Fruit fly (Drosophila melanogaster) whole organism, embryonic: ENCODE measurements around the gene Prp39.

Experiments
- Abd-B ChIP-seq: fragments of 200-800 bp; sonication (Bioruptor generic); optimal IDR thresholded peaks from 2 replicates; lab custom pipeline; 2018; ENCODE audit warnings: missing biosample characterization, mild to moderate bottlenecking, missing genetic modification characterization, moderate library complexity
- Asciz ChIP-seq: fragments of 200-800 bp; sonication (Bioruptor generic); optimal IDR thresholded peaks from 2 replicates; lab custom pipeline; 2017; ENCODE audit warnings: missing biosample characterization, mild to moderate bottlenecking, missing genetic modification characterization, missing genetic modification reagents
- B-H1 ChIP-seq: fragments of 200-800 bp; sonication (Bioruptor generic); IDR thresholded peaks from 3 replicates; pipeline ENCODE4 v1.3.6; 2022; ENCODE audit warnings: missing biosample characterization, missing genetic modification characterization
- CG12769 ChIP-seq: fragments of 200-800 bp; sonication (Bioruptor generic); optimal IDR thresholded peaks from 2 replicates; lab custom pipeline; 2019; ENCODE audit warnings: missing biosample characterization, mild to moderate bottlenecking, missing genetic modification characterization, moderate library complexity
- CG13624 ChIP-seq: fragments of 200-800 bp; sonication (Bioruptor generic); optimal IDR thresholded peaks from 2 replicates; lab custom pipeline; 2016; ENCODE audit warnings: missing biosample characterization, missing genetic modification characterization
- CG13894 ChIP-seq: fragments of 200-800 bp; sonication (Bioruptor generic); optimal IDR thresholded peaks from 3 replicates; lab custom pipeline; 2018; ENCODE audit warnings: missing biosample characterization, mild to moderate bottlenecking, missing genetic modification characterization, moderate library complexity
- CG14050 ChIP-seq: fragments of 200-800 bp; sonication (Bioruptor generic); IDR thresholded peaks from 3 replicates; pipeline ENCODE4 v1.3.6; 2022; ENCODE audit warnings: missing biosample characterization, missing genetic modification characterization
- CG14441 ChIP-seq: fragments of 200-800 bp; sonication (Bioruptor generic); IDR thresholded peaks from 2 replicates; pipeline ENCODE4 v1.3.6; 2022; ENCODE audit warnings: missing biosample characterization, missing genetic modification characterization
- CG15011 ChIP-seq: fragments of 200-800 bp; sonication (Bioruptor generic); optimal IDR thresholded peaks from 3 replicates; lab custom pipeline; 2018; ENCODE audit warnings: missing biosample characterization, mild to moderate bottlenecking, missing genetic modification characterization
- CG16813 ChIP-seq: fragments of 200-800 bp; sonication (Bioruptor generic); IDR thresholded peaks from 3 replicates; pipeline ENCODE4 v1.3.6; 2022; ENCODE audit warnings: missing biosample characterization, missing genetic modification characterization; ENCODE audit not compliant: partially characterized antibody
- CG17359 ChIP-seq: fragments of 200-800 bp; sonication (Bioruptor generic); optimal IDR thresholded peaks from 3 replicates; lab custom pipeline; 2018; ENCODE audit warnings: missing biosample characterization, mild to moderate bottlenecking, missing genetic modification characterization, moderate library complexity
- CG2199 ChIP-seq: fragments of 200-800 bp; sonication (Bioruptor generic); IDR thresholded peaks from 3 replicates; pipeline ENCODE4 v1.3.6; 2022; ENCODE audit warnings: missing biosample characterization, missing genetic modification characterization
- CG30431 ChIP-seq: fragments of 200-800 bp; sonication (Bioruptor generic); optimal IDR thresholded peaks from 2 replicates; lab custom pipeline; 2017; ENCODE audit warnings: missing biosample characterization, missing genetic modification characterization
- CG31441 ChIP-seq: fragments of 200-800 bp; sonication (Bioruptor generic); IDR thresholded peaks from 2 replicates; pipeline ENCODE4 v1.3.6; 2022; ENCODE audit warnings: missing biosample characterization, missing genetic modification characterization
- CG32767 ChIP-seq: fragments of 200-800 bp; sonication (Bioruptor generic); IDR thresholded peaks from 2 replicates; pipeline ENCODE4 v1.3.6; 2022; ENCODE audit warnings: missing biosample characterization, missing genetic modification characterization
- CG3726 ChIP-seq: fragments of 200-800 bp; sonication (Bioruptor generic); IDR thresholded peaks from 3 replicates; pipeline ENCODE4, ENCODE4 v1.3.6; 2022; ENCODE audit warnings: missing biosample characterization, missing genetic modification characterization
- CG42726 ChIP-seq: fragments of 200-800 bp; sonication (Bioruptor generic); IDR thresholded peaks from 2 replicates; pipeline ENCODE4 v1.3.6; 2022; ENCODE audit warnings: missing biosample characterization, missing genetic modification characterization; ENCODE audit not compliant: partially characterized antibody
- CG4730 ChIP-seq: fragments of 200-800 bp; sonication (Bioruptor generic); IDR thresholded peaks from 2 replicates; pipeline ENCODE4 v1.3.6; 2022; ENCODE audit warnings: missing biosample characterization, missing genetic modification characterization
- CG4820 ChIP-seq: fragments of 200-800 bp; sonication (Bioruptor generic); optimal IDR thresholded peaks from 3 replicates; lab custom pipeline; 2016; ENCODE audit warnings: missing biosample characterization, missing genetic modification characterization
- CG5953 ChIP-seq: fragments of 200-800 bp; sonication (Bioruptor generic); IDR thresholded peaks from 2 replicates; pipeline ENCODE4 v1.3.6; 2022; ENCODE audit warnings: missing biosample characterization, missing genetic modification characterization
- CG7372 ChIP-seq: fragments of 200-800 bp; sonication (Bioruptor generic); IDR thresholded peaks from 2 replicates; pipeline ENCODE4 v1.3.6; 2022; ENCODE audit warnings: missing biosample characterization, missing genetic modification characterization
- CG7556 ChIP-seq: fragments of 200-800 bp; sonication (Bioruptor generic); optimal IDR thresholded peaks from 2 replicates; lab custom pipeline; 2017; ENCODE audit warnings: missing biosample characterization, mild to moderate bottlenecking, missing genetic modification characterization
- CG8089 ChIP-seq: fragments of 200-800 bp; sonication (Bioruptor generic); optimal IDR thresholded peaks from 3 replicates; lab custom pipeline; 2016; ENCODE audit warnings: missing biosample characterization, missing genetic modification characterization
- CG9215 ChIP-seq: fragments of 200-800 bp; sonication (Bioruptor generic); IDR thresholded peaks from 2 replicates; pipeline ENCODE4 v1.3.6; 2022; ENCODE audit warnings: missing biosample characterization, missing genetic modification characterization
- Dad ChIP-seq: fragments of 200-800 bp; sonication (Bioruptor generic); optimal IDR thresholded peaks from 3 replicates; lab custom pipeline; 2016; ENCODE audit warnings: missing biosample characterization, missing genetic modification characterization
- Dbx ChIP-seq: fragments of 200-800 bp; sonication (Bioruptor generic); IDR thresholded peaks from 3 replicates; pipeline ENCODE4 v1.3.6; 2022; ENCODE audit warnings: missing biosample characterization, missing genetic modification characterization
- Dip2 ChIP-seq: fragments of 200-800 bp; sonication (Bioruptor generic); IDR thresholded peaks from 2 replicates; pipeline ENCODE4 v1.3.6; 2022; ENCODE audit warnings: missing biosample characterization, missing genetic modification characterization
- Ets65A ChIP-seq: fragments of 200-800 bp; sonication (Bioruptor generic); peaks from one replicate; lab custom pipeline; 2016; ENCODE audit warnings: missing biosample characterization, missing genetic modification characterization
- Hr51 ChIP-seq, 2 experiments: fragments of 200-800 bp; sonication (Bioruptor generic); optimal IDR thresholded peaks; 2 replicates in 1 of 2; 3 replicates in 1 of 2; lab custom pipeline; 2016 to 2018; ENCODE audit warnings: missing biosample characterization in 2 of 2, missing genetic modification characterization in 2 of 2, mild to moderate bottlenecking in 1 of 2, moderate library complexity in 1 of 2
- Hr78 ChIP-seq, 2 experiments: fragments of 200-800 bp in 1 of 2; fragments of >200 bp in 1 of 2; sonication (Bioruptor generic) in 1 of 2; optimal IDR thresholded peaks; 2 replicates each; lab custom pipeline; 2017 to 2019; ENCODE audit warnings: missing biosample characterization in 2 of 2, missing genetic modification characterization in 2 of 2, mild to moderate bottlenecking in 1 of 2, moderate library complexity in 1 of 2
- Hsf ChIP-seq: fragments of 200-800 bp; sonication (Bioruptor generic); optimal IDR thresholded peaks from 3 replicates; lab custom pipeline; 2016; ENCODE audit warnings: missing biosample characterization, missing genetic modification characterization
- Ssrp ChIP-seq: fragments of 200-800 bp; sonication (Bioruptor generic); optimal IDR thresholded peaks from 2 replicates; lab custom pipeline; 2018; ENCODE audit warnings: missing biosample characterization, mild to moderate bottlenecking, missing genetic modification characterization, moderate library complexity
- Vsx1 ChIP-seq: fragments of 200-800 bp; sonication (Bioruptor generic); optimal IDR thresholded peaks from 2 replicates; lab custom pipeline; 2017; ENCODE audit warnings: missing biosample characterization, mild to moderate bottlenecking, missing genetic modification characterization, missing genetic modification reagents
- ase ChIP-seq: fragments of 200-800 bp; sonication (Bioruptor generic); IDR thresholded peaks from 3 replicates; pipeline ENCODE4 v1.3.6; 2022; ENCODE audit warnings: missing biosample characterization, missing genetic modification characterization
- az2 ChIP-seq: fragments of 200-800 bp; sonication (Bioruptor generic); optimal IDR thresholded peaks from 3 replicates; lab custom pipeline; 2016; ENCODE audit warnings: missing biosample characterization, missing genetic modification characterization
- bigmax ChIP-seq: fragments of 200-800 bp; sonication (Bioruptor generic); optimal IDR thresholded peaks from 2 replicates; lab custom pipeline; 2018; ENCODE audit warnings: missing biosample characterization, mild to moderate bottlenecking, missing genetic modification characterization
- gem ChIP-seq: fragments of 200-800 bp; sonication (Bioruptor generic); optimal IDR thresholded peaks from 2 replicates; lab custom pipeline; 2019; ENCODE audit warnings: missing biosample characterization, mild to moderate bottlenecking, missing genetic modification characterization, moderate library complexity
- hth ChIP-seq: fragments of >200 bp; optimal IDR thresholded peaks from 2 replicates; lab custom pipeline; 2017; ENCODE audit warnings: inconsistent platforms
- kay ChIP-seq: fragments of 200-800 bp; sonication (Bioruptor generic); optimal IDR thresholded peaks from 2 replicates; lab custom pipeline; 2016; ENCODE audit warnings: missing biosample characterization, missing genetic modification characterization
- ken ChIP-seq: fragments of 200-800 bp; sonication (Bioruptor generic); IDR thresholded peaks from 3 replicates; pipeline ENCODE4 v1.3.6; 2022; ENCODE audit warnings: missing biosample characterization, missing genetic modification characterization
- kni ChIP-seq: fragments of 200-800 bp; sonication (Bioruptor generic); optimal IDR thresholded peaks from 3 replicates; lab custom pipeline; 2017; ENCODE audit warnings: mild to moderate bottlenecking, missing biosample characterization, missing genetic modification reagents, missing genetic modification characterization
- lbe ChIP-seq: fragments of 200-800 bp; sonication (Bioruptor generic); optimal IDR thresholded peaks from 2 replicates; lab custom pipeline; 2016; ENCODE audit warnings: missing biosample characterization, mild to moderate bottlenecking, missing genetic modification characterization
- maf-S ChIP-seq: fragments of 200-800 bp; sonication (Bioruptor generic); optimal IDR thresholded peaks from 2 replicates; lab custom pipeline; 2016; ENCODE audit warnings: missing biosample characterization, missing genetic modification characterization
- sc ChIP-seq, 3 experiments: fragments of >200 bp in 2 of 3; fragments of 200-800 bp in 1 of 3; sonication (Bioruptor generic) in 1 of 3; optimal IDR thresholded peaks; 2 replicates in 2 of 3; 3 replicates in 1 of 3; lab custom pipeline; 2017; ENCODE audit warnings: mild to moderate bottlenecking in 1 of 3, missing biosample characterization in 1 of 3, missing genetic modification characterization in 1 of 3, missing genetic modification reagents in 1 of 3
- sug ChIP-seq: fragments of 200-800 bp; optimal IDR thresholded peaks from 2 replicates; lab custom pipeline; 2019; ENCODE audit warnings: missing biosample characterization, mild to moderate bottlenecking, missing genetic modification characterization, moderate library complexity
- tll ChIP-seq, 2 experiments: fragments of 200-800 bp in 1 of 2; fragments of >200 bp in 1 of 2; sonication (Bioruptor generic) in 1 of 2; optimal IDR thresholded peaks; 2 replicates each; lab custom pipeline; 2017 to 2019; ENCODE audit warnings: missing biosample characterization in 2 of 2, missing genetic modification characterization in 2 of 2, mild to moderate bottlenecking in 1 of 2, moderate library complexity in 1 of 2
- usp ChIP-seq: fragments of >200 bp; optimal IDR thresholded peaks from 2 replicates; lab custom pipeline; 2017; ENCODE audit warnings: missing biosample characterization, missing genetic modification characterization
- zfh1 ChIP-seq: fragments of 200-800 bp; sonication (Bioruptor generic); IDR thresholded peaks from 3 replicates; pipeline ENCODE4 v1.3.6; 2022; ENCODE audit warnings: missing biosample characterization, missing genetic modification characterization

Prp39 gene

dm6 chr3R:28806402-28806801, 5.5 kb upstream of the Prp39 start, which contains the start of gene CheB98a:
Gene CheB98a, plus strand, starts transcription at chr3R:28806702.
- TF ChIP-seq CG14441 (no peak), B-H1 (GFP tag; lab: Robert Waterston, UW) (no peak), Dad (GFP tag; lab: Kevin White, UChicago) (no peak), CG31441 (GFP tag; lab: Robert Waterston, UW) (no peak)

dm6 chr3R:28810942-28811676, 793 bp upstream of the Prp39 start, which contains the start of gene wdn:
Gene wdn, minus strand, starts transcription at chr3R:28811337.
- TF ChIP-seq Ets65A (GFP tag; lab: Kevin White, UChicago) (peak; percentile 69), CG16813 (GFP tag; lab: Robert Waterston, UW) (0 out of 3 replicates have a peak, but pooled peaks have one; percentile 28), Hr78 (GFP tag; optimal IDR thresholded peaks at IDR 0.05; lab: Kevin White, UChicago) (no peak), kay (GFP tag; lab: Kevin White, UChicago) (no peak), Dbx (GFP tag; lab: Robert Waterston, UW) (peak; percentile 53; the same call in 1 of the 3 replicates), lbe (GFP tag; lab: Kevin White, UChicago) (no peak), Asciz (GFP tag; lab: Kevin White, UChicago) (no peak), zfh1 (GFP tag; lab: Robert Waterston, UW) (no peak), sc (optimal IDR thresholded peaks at IDR 0.05; lab: Kevin White, UChicago) (no peak), sc (GFP tag; optimal IDR thresholded peaks at IDR 0.05; lab: Kevin White, UChicago) (no peak), az2 (GFP tag; lab: Kevin White, UChicago) (no peak), CG4820 (GFP tag; lab: Kevin White, UChicago) (no peak), CG7372 (GFP tag; lab: Robert Waterston, UW) (no peak), CG4730 (no peak), CG17359 (tag; lab: Kevin White, UChicago) (no peak), CG15011 (no peak), kni (GFP tag; lab: Kevin White, UChicago) (no peak), Vsx1 (GFP tag; lab: Kevin White, UChicago) (no peak), ken (GFP tag; lab: Robert Waterston, UW) (no peak), gem (tag; lab: Kevin White, UChicago) (no peak), CG13624 (GFP tag; lab: Kevin White, UChicago) (peak; percentile 59), CG14050 (GFP tag; lab: Robert Waterston, UW) (no peak), CG5953 (GFP tag; lab: Robert Waterston, UW) (no peak), tll (GFP tag; optimal IDR thresholded peaks at IDR 0.05; lab: Kevin White, UChicago) (no peak), usp (GFP tag; lab: Kevin White, UChicago) (no peak), sug (tag; lab: Kevin White, UChicago) (peak; percentile 34), CG32767 (GFP tag; lab: Robert Waterston, UW) (no peak), Abd-B (GFP tag; lab: Kevin White, UChicago) (no peak), CG30431 (no peak), CG7556 (GFP tag; lab: Kevin White, UChicago) (no peak), Dip2 (GFP tag; lab: Robert Waterston, UW) (no peak), Hr51 (GFP tag; optimal IDR thresholded peaks at IDR 0.05; lab: Kevin White, UChicago) (no peak), Hsf (GFP tag; lab: Kevin White, UChicago) (no peak), hth (no peak), Ssrp (tag; lab: Kevin White, UChicago) (no peak), CG8089 (GFP tag; lab: Kevin White, UChicago) (no peak), CG9215 (GFP tag; lab: Robert Waterston, UW) (no peak), CG13894 (no peak), bigmax (GFP tag; lab: Kevin White, UChicago) (peak; percentile 91), CG12769 (tag; lab: Kevin White, UChicago) (no peak), maf-S (GFP tag; lab: Kevin White, UChicago) (no peak), CG2199 (GFP tag; lab: Robert Waterston, UW) (no peak), CG42726 (GFP tag; lab: Robert Waterston, UW) (no peak), CG3726 (GFP tag; lab: Robert Waterston, UW) (no peak), ase (no peak)
